Fruit fly (Drosophila melanogaster) S2 (cell line): ENCODE results near the gene Non2.

Experiments used
- CG8478 ChIP-seq: fragments of >200 bp; optimal IDR thresholded peaks from 2 replicates; lab custom pipeline; 2018
- CTCF ChIP-seq, 2 experiments: fragments of >200 bp; optimal IDR thresholded peaks; 2 replicates each; lab custom pipeline; 2018

DNA sequence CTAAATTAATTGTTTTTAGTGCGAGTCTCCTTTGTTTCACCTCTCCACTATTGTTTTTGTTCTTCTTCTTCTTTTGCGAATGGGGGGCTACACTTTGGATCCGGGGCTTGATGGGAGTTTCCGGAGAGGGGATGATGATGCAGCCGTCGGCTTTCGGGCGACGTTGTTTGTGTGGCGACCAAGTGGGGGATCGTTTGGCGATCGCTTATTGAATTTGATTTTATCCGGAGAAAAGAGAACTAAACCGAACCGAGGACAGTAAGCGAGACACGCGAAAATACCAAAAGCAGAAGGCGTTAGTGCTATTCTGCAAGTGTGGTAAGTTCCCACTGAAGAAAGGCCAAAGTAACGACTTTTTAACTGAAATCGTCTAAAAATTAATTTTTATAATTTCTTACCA lies 5.2 kb downstream of the Non2 start, which contains the start of gene AhcyL1:
- no peak for TF ChIP-seq CG8478 (lab: Kevin White, UChicago)
- no peak for TF ChIP-seq CTCF (optimal IDR thresholded peaks at IDR 0.05; lab: Kevin White, UChicago)
